Worm (Caenorhabditis elegans) whole organism, mixed stage, embryonic: ENCODE measurements around the gene psmd-9.
A peak's percentile ranks its signal among the peaks of the same experiment; 100 is the strongest.

Source experiments
- M03D4.4 ChIP-seq: sonication (generic microtip); optimal IDR thresholded peaks from 2 replicates; lab custom pipeline; 2017; ENCODE audit warnings: mild to moderate bottlenecking, missing genetic modification characterization, missing compliant biosample characterization
- bed-3 ChIP-seq: fragments of 200-800 bp; sonication (Bioruptor generic); optimal IDR thresholded peaks from 3 replicates; lab custom pipeline; 2018; ENCODE audit warnings: mild to moderate bottlenecking, missing genetic modification characterization, moderate library complexity, missing compliant biosample characterization
- blmp-1 ChIP-seq: fragments of 150-350 bp; optimal IDR thresholded peaks from 2 replicates; lab custom pipeline; 2014; ENCODE audit warnings: missing biosample characterization, missing genetic modification characterization
- ceh-39 ChIP-seq: fragments of 150-350 bp; optimal IDR thresholded peaks from 2 replicates; lab custom pipeline; 2014; ENCODE audit warnings: missing biosample characterization, missing genetic modification characterization
- ceh-43 ChIP-seq: fragments of 200-800 bp; sonication (Bioruptor generic); optimal IDR thresholded peaks from 2 replicates; lab custom pipeline; 2018; ENCODE audit warnings: mild to moderate bottlenecking, missing genetic modification characterization, moderate library complexity, missing compliant biosample characterization
- ceh-83 ChIP-seq: fragments of 200-800 bp; sonication (Bioruptor generic); optimal IDR thresholded peaks from 2 replicates; lab custom pipeline; 2018; ENCODE audit warnings: mild to moderate bottlenecking, missing genetic modification characterization, missing compliant biosample characterization
- ces-1 ChIP-seq: fragments of 150-350 bp; optimal IDR thresholded peaks from 2 replicates; lab custom pipeline; 2014; ENCODE audit warnings: missing biosample characterization, missing genetic modification reagents, missing genetic modification characterization
- cnd-1 ChIP-seq: fragments of 200-800 bp; sonication (Bioruptor generic); optimal IDR thresholded peaks from 2 replicates; lab custom pipeline; 2018; ENCODE audit warnings: mild to moderate bottlenecking, missing genetic modification characterization, missing compliant biosample characterization
- drap-1 ChIP-seq: fragments of 200-800 bp; sonication (Bioruptor generic); optimal IDR thresholded peaks from 3 replicates; lab custom pipeline; 2018; ENCODE audit warnings: mild to moderate bottlenecking, missing genetic modification characterization, missing compliant biosample characterization
- elt-1 ChIP-seq: sonication (generic microtip); optimal IDR thresholded peaks from 2 replicates; lab custom pipeline; 2017; ENCODE audit warnings: missing genetic modification characterization, mild to moderate bottlenecking, missing compliant biosample characterization, antibody characterized with exemption, moderate library complexity, borderline replicate concordance; ENCODE audit not compliant: insufficient read depth
- elt-3 ChIP-seq: fragments of 150-350 bp; optimal IDR thresholded peaks from 2 replicates; lab custom pipeline; 2014; ENCODE audit warnings: missing biosample characterization, missing genetic modification characterization
- flh-1 ChIP-seq: fragments of 200-800 bp; sonication (Bioruptor generic); optimal IDR thresholded peaks from 2 replicates; lab custom pipeline; 2018; ENCODE audit warnings: mild to moderate bottlenecking, missing genetic modification characterization, moderate library complexity, missing compliant biosample characterization
- ham-2 ChIP-seq: fragments of 200-800 bp; sonication (Bioruptor generic); optimal IDR thresholded peaks from 2 replicates; lab custom pipeline; 2018; ENCODE audit warnings: mild to moderate bottlenecking, missing genetic modification characterization, missing compliant biosample characterization
- hlh-1 ChIP-seq: fragments of 150-350 bp; optimal IDR thresholded peaks from 2 replicates; lab custom pipeline; 2014; ENCODE audit warnings: missing biosample characterization, missing genetic modification reagents, missing genetic modification characterization
- lin-13 ChIP-seq: fragments of 150-350 bp; optimal IDR thresholded peaks from 2 replicates; lab custom pipeline; 2014; ENCODE audit warnings: missing biosample characterization, missing genetic modification characterization
- lin-32 ChIP-seq: fragments of 200-800 bp; sonication (Bioruptor generic); optimal IDR thresholded peaks from 2 replicates; lab custom pipeline; 2018; ENCODE audit warnings: mild to moderate bottlenecking, missing genetic modification characterization, missing compliant biosample characterization
- lsy-2 ChIP-seq: fragments of 150-350 bp; optimal IDR thresholded peaks from 2 replicates; lab custom pipeline; 2014; ENCODE audit warnings: missing biosample characterization, missing genetic modification characterization
- mab-5 ChIP-seq: fragments of 150-350 bp; optimal IDR thresholded peaks from 2 replicates; lab custom pipeline; 2014; ENCODE audit warnings: missing biosample characterization, missing genetic modification characterization
- mep-1 ChIP-seq: fragments of 150-350 bp; optimal IDR thresholded peaks from 2 replicates; lab custom pipeline; 2017; ENCODE audit warnings: missing biosample characterization, missing genetic modification reagents, missing genetic modification characterization, inconsistent platforms
- mls-2 ChIP-seq: sonication (generic microtip); optimal IDR thresholded peaks from 2 replicates; lab custom pipeline; 2016; ENCODE audit warnings: mild to moderate bottlenecking, missing genetic modification characterization, moderate library complexity, missing compliant biosample characterization
- nhr-12 ChIP-seq: fragments of 150-350 bp; optimal IDR thresholded peaks from 2 replicates; lab custom pipeline; 2014; ENCODE audit warnings: missing biosample characterization, missing genetic modification characterization
- nhr-2 ChIP-seq: fragments of 150-350 bp; optimal IDR thresholded peaks from 2 replicates; lab custom pipeline; 2014; ENCODE audit warnings: missing biosample characterization, missing genetic modification characterization
- nhr-237 ChIP-seq: fragments of 150-350 bp; optimal IDR thresholded peaks from 2 replicates; lab custom pipeline; 2014; ENCODE audit warnings: missing biosample characterization, missing genetic modification characterization
- nhr-28 ChIP-seq: fragments of 150-350 bp; optimal IDR thresholded peaks from 2 replicates; lab custom pipeline; 2014; ENCODE audit warnings: missing biosample characterization, missing genetic modification characterization
- nhr-76 ChIP-seq: sonication (generic microtip); optimal IDR thresholded peaks from 2 replicates; lab custom pipeline; 2017; ENCODE audit warnings: missing biosample characterization, missing genetic modification characterization
- pha-4 ChIP-seq: fragments of 150-350 bp; optimal IDR thresholded peaks from 2 replicates; lab custom pipeline; 2018; ENCODE audit warnings: missing biosample characterization, missing genetic modification reagents, missing genetic modification characterization
- sem-2 ChIP-seq: fragments of 200-800 bp; sonication (Bioruptor generic); optimal IDR thresholded peaks from 2 replicates; lab custom pipeline; 2018; ENCODE audit warnings: mild to moderate bottlenecking, missing genetic modification characterization, missing compliant biosample characterization
- snpc-4 ChIP-seq: fragments of 150-350 bp; optimal IDR thresholded peaks from 2 replicates; lab custom pipeline; 2014; ENCODE audit warnings: missing biosample characterization, missing genetic modification characterization
- sptf-1 ChIP-seq: sonication (generic microtip); optimal IDR thresholded peaks from 2 replicates; lab custom pipeline; 2017; ENCODE audit warnings: mild to moderate bottlenecking, missing genetic modification characterization, moderate library complexity, missing compliant biosample characterization
- tbx-8 ChIP-seq: fragments of 200-800 bp; sonication (Bioruptor generic); optimal IDR thresholded peaks from 2 replicates; lab custom pipeline; 2018; ENCODE audit warnings: mild to moderate bottlenecking, missing genetic modification characterization, moderate library complexity, missing compliant biosample characterization
- unc-120 ChIP-seq: sonication (generic microtip); optimal IDR thresholded peaks from 2 replicates; lab custom pipeline; 2017; ENCODE audit warnings: missing genetic modification characterization, missing compliant biosample characterization; ENCODE audit not compliant: poor library complexity, severe bottlenecking
- unc-39 ChIP-seq: fragments of 150-350 bp; optimal IDR thresholded peaks from 2 replicates; lab custom pipeline; 2014; ENCODE audit warnings: missing biosample characterization, missing genetic modification characterization
- unc-62 ChIP-seq: fragments of 150-350 bp; optimal IDR thresholded peaks from 2 replicates; lab custom pipeline; 2014; ENCODE audit warnings: missing biosample characterization, missing genetic modification reagents, missing genetic modification characterization
- zip-8 ChIP-seq: fragments of 150-350 bp; optimal IDR thresholded peaks from 2 replicates; lab custom pipeline; 2014; ENCODE audit warnings: missing biosample characterization, missing genetic modification characterization
- ztf-11 ChIP-seq: fragments of 150-350 bp; optimal IDR thresholded peaks from 2 replicates; lab custom pipeline; 2014; ENCODE audit warnings: missing biosample characterization, missing genetic modification characterization

The psmd-9 gene

DNA sequence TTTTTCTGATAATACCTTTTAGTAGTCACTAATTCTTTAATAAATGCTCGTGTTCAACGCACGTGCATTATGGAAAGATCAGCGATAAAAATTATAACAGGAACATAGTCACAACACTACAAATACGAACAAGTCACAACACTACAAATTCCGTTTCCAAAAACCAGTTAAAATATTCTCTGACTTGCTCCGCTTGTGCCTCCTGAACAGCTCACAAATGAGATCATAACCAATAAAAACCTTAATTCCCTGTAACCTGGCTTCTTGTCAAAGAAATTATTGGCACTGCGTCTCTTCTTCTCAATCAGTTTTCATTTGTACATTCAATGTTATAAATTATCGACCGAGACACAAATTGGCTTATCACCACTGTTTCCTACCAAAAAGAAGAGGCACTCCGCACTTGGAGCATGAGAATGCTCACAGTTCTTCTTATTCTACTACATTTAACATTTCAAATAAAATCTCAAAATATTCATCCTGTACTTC lies 17.5 kb downstream of the psmd-9 start, which contains the start of gene B0252.1:
B0252.1 (plus strand) TSS at position 318 of the 489 bp plus-strand sequence.
- TF ChIP-seq elt-1 (tag; lab: Kevin White, UChicago) (no peak), zip-8 (tag; lab: Kevin White, UChicago) (no peak), cnd-1 (no peak), lin-13 (tag; lab: Kevin White, UChicago) (no peak), M03D4.4 (no peak), nhr-76 (tag; lab: Kevin White, UChicago) (no peak), nhr-2 (tag; lab: Kevin White, UChicago) (no peak), mab-5 (tag; lab: Kevin White, UChicago) (no peak), sptf-1 (tag; lab: Kevin White, UChicago) (no peak), blmp-1 (tag; lab: Kevin White, UChicago) (no peak), bed-3 (GFP tag; lab: Kevin White, UChicago) (no peak), sem-2 (GFP tag; lab: Kevin White, UChicago) (no peak), ceh-39 (tag; lab: Kevin White, UChicago) (no peak), mep-1 (tag; lab: Kevin White, UChicago) (no peak), tbx-8 (GFP tag; lab: Kevin White, UChicago) (no peak), flh-1 (GFP tag; lab: Kevin White, UChicago) (no peak), unc-62 (GFP tag; lab: Kevin White, UChicago) (no peak)

DNA sequence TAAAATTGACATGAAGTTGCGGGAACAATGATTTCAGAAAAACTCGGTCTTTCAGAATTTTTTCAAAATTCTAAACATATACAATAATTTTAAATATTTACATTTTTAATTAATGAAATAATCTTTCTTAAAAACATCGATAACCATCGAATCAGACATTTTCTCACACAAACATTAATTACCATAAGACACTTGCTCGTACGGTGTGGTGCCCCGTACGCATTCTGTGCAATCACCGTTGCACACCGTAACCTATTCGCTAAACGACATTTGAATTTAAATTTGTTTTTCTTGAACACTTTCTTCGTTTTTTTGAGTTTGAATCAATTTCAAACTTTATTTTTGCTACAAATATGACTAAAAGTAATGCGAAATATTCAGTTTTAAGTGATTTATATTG lies 21.9 kb downstream of the psmd-9 start:
- TF ChIP-seq tbx-8 (GFP tag; lab: Kevin White, UChicago) (no peak), lsy-2 (tag; lab: Kevin White, UChicago) (peak; percentile 40)

DNA sequence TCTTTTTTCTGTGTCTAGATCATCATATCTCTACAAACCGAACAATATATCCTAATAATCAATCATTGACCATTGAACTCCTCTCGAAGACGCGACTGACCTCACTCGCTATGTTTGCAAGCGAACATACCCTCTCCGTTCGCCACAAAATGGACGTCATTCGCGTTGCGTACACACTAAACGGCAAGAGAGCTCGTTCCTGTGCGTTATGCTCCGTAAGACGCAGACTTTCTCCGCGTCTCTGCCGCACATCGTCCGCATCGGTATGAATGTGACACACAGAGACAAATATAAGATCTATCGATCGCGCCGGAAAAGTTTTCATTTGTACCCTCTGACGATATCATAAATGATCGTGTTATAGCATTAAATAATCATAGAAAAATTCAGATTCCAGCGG lies 24.2 kb downstream of the psmd-9 start:
- TF ChIP-seq bed-3 (GFP tag; lab: Kevin White, UChicago), result no peak
- TF ChIP-seq mls-2, result no peak
- TF ChIP-seq snpc-4 (tag; lab: Kevin White, UChicago), result no peak
- TF ChIP-seq lsy-2 (tag; lab: Kevin White, UChicago), result no peak
- TF ChIP-seq ceh-39 (tag; lab: Kevin White, UChicago), result peak; percentile 62
- TF ChIP-seq lin-32, result no peak
- peak; percentile 20 for TF ChIP-seq zip-8 (tag; lab: Kevin White, UChicago)
- peak; percentile 65 for TF ChIP-seq ham-2 (GFP tag; lab: Kevin White, UChicago)
- TF ChIP-seq nhr-28 (tag; lab: Kevin White, UChicago), result no peak
- TF ChIP-seq unc-120 (tag; lab: Kevin White, UChicago), result no peak
- peak; percentile 57 for TF ChIP-seq pha-4 (tag; lab: Kevin White, UChicago)
- TF ChIP-seq ces-1 (GFP tag; lab: Kevin White, UChicago), result no peak
- no peak for TF ChIP-seq blmp-1 (tag; lab: Kevin White, UChicago)
- TF ChIP-seq hlh-1, result no peak
- TF ChIP-seq nhr-76 (tag; lab: Kevin White, UChicago), result no peak
- TF ChIP-seq elt-1 (tag; lab: Kevin White, UChicago), result no peak
- TF ChIP-seq sptf-1 (tag; lab: Kevin White, UChicago), result no peak
- no peak for TF ChIP-seq mep-1 (tag; lab: Kevin White, UChicago)
- TF ChIP-seq ztf-11 (tag; lab: Kevin White, UChicago), result no peak
- peak; percentile 76 for TF ChIP-seq nhr-2 (tag; lab: Kevin White, UChicago)
- no peak for TF ChIP-seq M03D4.4
- no peak for TF ChIP-seq nhr-237 (tag; lab: Kevin White, UChicago)
- TF ChIP-seq drap-1, result no peak
- no peak for TF ChIP-seq ceh-83
- no peak for TF ChIP-seq tbx-8 (GFP tag; lab: Kevin White, UChicago)
- TF ChIP-seq elt-3 (tag; lab: Kevin White, UChicago), result no peak
- no peak for TF ChIP-seq flh-1 (GFP tag; lab: Kevin White, UChicago)
- no peak for TF ChIP-seq mab-5 (tag; lab: Kevin White, UChicago)
- peak; percentile 27 for TF ChIP-seq lin-13 (tag; lab: Kevin White, UChicago)
- no peak for TF ChIP-seq unc-39 (tag; lab: Kevin White, UChicago)
- TF ChIP-seq sem-2 (GFP tag; lab: Kevin White, UChicago), result no peak
- no peak for TF ChIP-seq ceh-43 (GFP tag; lab: Kevin White, UChicago)
- peak; percentile 27 for TF ChIP-seq unc-62 (GFP tag; lab: Kevin White, UChicago)
- no peak for TF ChIP-seq nhr-12 (tag; lab: Kevin White, UChicago)
- TF ChIP-seq cnd-1, result no peak
